Fruit fly (Drosophila melanogaster) whole organism, embryonic: ENCODE results near the gene CG13891.

Experiments
- Awh ChIP-seq: fragments of 200-800 bp; sonication (Bioruptor generic); IDR thresholded peaks from 2 replicates; pipeline ENCODE4, ENCODE4 v1.3.6; 2022; ENCODE audit warnings: missing biosample characterization, missing genetic modification characterization
- B-H1 ChIP-seq: fragments of 200-800 bp; sonication (Bioruptor generic); IDR thresholded peaks from 3 replicates; pipeline ENCODE4 v1.3.6; 2022; ENCODE audit warnings: missing biosample characterization, missing genetic modification characterization
- BEAF-32 ChIP-seq: fragments of 200-800 bp; sonication (Bioruptor generic); optimal IDR thresholded peaks from 3 replicates; lab custom pipeline; 2017; ENCODE audit warnings: missing biosample characterization, missing genetic modification characterization, mild to moderate bottlenecking, moderate library complexity, missing genetic modification reagents
- CG1024 ChIP-seq: fragments of 200-800 bp; sonication (Bioruptor generic); IDR thresholded peaks from 2 replicates; pipeline ENCODE4 v1.3.6; 2022; ENCODE audit warnings: missing biosample characterization, missing genetic modification characterization
- CG10267 ChIP-seq: fragments of 200-800 bp; sonication (Bioruptor generic); optimal IDR thresholded peaks from 2 replicates; lab custom pipeline; 2018; ENCODE audit warnings: missing biosample characterization, mild to moderate bottlenecking, missing genetic modification characterization, moderate library complexity
- CG11560 ChIP-seq: fragments of 200-800 bp; sonication (Bioruptor generic); IDR thresholded peaks from 3 replicates; pipeline ENCODE4 v1.3.6; 2022; ENCODE audit warnings: missing biosample characterization, missing genetic modification characterization
- CG11695 ChIP-seq: fragments of 200-800 bp; sonication (Bioruptor generic); IDR thresholded peaks from 3 replicates; pipeline ENCODE4 v1.3.6; 2022; ENCODE audit warnings: missing biosample characterization, missing genetic modification characterization
- CG12104 ChIP-seq: fragments of 200-800 bp; sonication (Bioruptor generic); optimal IDR thresholded peaks from 3 replicates; lab custom pipeline; 2016; ENCODE audit warnings: missing biosample characterization, missing genetic modification characterization
- CG14965 ChIP-seq: fragments of 200-800 bp; sonication (Bioruptor generic); optimal IDR thresholded peaks from 2 replicates; lab custom pipeline; 2016; ENCODE audit warnings: missing biosample characterization, missing genetic modification characterization, borderline replicate concordance
- CG15601 ChIP-seq: fragments of 200-800 bp; sonication (Bioruptor generic); optimal IDR thresholded peaks from 3 replicates; lab custom pipeline; 2019; ENCODE audit warnings: missing biosample characterization, mild to moderate bottlenecking, missing genetic modification characterization, moderate library complexity
- CG18011 ChIP-seq: fragments of 200-800 bp; sonication (Bioruptor generic); optimal IDR thresholded peaks from 2 replicates; lab custom pipeline; 2017; ENCODE audit warnings: missing biosample characterization, missing genetic modification characterization, mild to moderate bottlenecking, moderate library complexity, missing genotype
- CG18764 ChIP-seq: fragments of 200-800 bp; sonication (Bioruptor generic); optimal IDR thresholded peaks from 3 replicates; lab custom pipeline; 2016; ENCODE audit warnings: missing biosample characterization, missing genetic modification characterization
- CG3065 ChIP-seq: fragments of 200-800 bp; sonication (Bioruptor generic); optimal IDR thresholded peaks from 2 replicates; lab custom pipeline; 2016; ENCODE audit warnings: missing biosample characterization, missing genetic modification characterization
- CG32767 ChIP-seq: fragments of 200-800 bp; sonication (Bioruptor generic); IDR thresholded peaks from 2 replicates; pipeline ENCODE4 v1.3.6; 2022; ENCODE audit warnings: missing biosample characterization, missing genetic modification characterization
- CG34376 ChIP-seq: fragments of 200-800 bp; sonication (Bioruptor generic); optimal IDR thresholded peaks from 2 replicates; lab custom pipeline; 2018; ENCODE audit warnings: missing biosample characterization, mild to moderate bottlenecking, missing genetic modification characterization
- CG4282 ChIP-seq: fragments of 200-800 bp; sonication (Bioruptor generic); optimal IDR thresholded peaks from 2 replicates; lab custom pipeline; 2016; ENCODE audit warnings: missing biosample characterization, missing genetic modification characterization
- CG6254 ChIP-seq: fragments of 200-800 bp; sonication (Bioruptor generic); optimal IDR thresholded peaks from 3 replicates; lab custom pipeline; 2017; ENCODE audit warnings: mild to moderate bottlenecking, missing biosample characterization, missing genetic modification reagents, missing genetic modification characterization
- CG8281 ChIP-seq: fragments of 200-800 bp; sonication (Bioruptor generic); optimal IDR thresholded peaks from 2 replicates; lab custom pipeline; 2018; ENCODE audit warnings: missing biosample characterization, mild to moderate bottlenecking, missing genetic modification characterization, moderate library complexity
- CTCF ChIP-seq: fragments of 200-800 bp; sonication (Bioruptor generic); optimal IDR thresholded peaks from 2 replicates; lab custom pipeline; 2017; ENCODE audit warnings: missing biosample characterization, mild to moderate bottlenecking, missing genetic modification characterization, moderate library complexity
- CrebB ChIP-seq: fragments of 200-800 bp; sonication (Bioruptor generic); optimal IDR thresholded peaks from 3 replicates; lab custom pipeline; 2018; ENCODE audit warnings: missing biosample characterization, mild to moderate bottlenecking, missing genetic modification characterization
- Dek ChIP-seq: fragments of 200-800 bp; sonication (Bioruptor generic); optimal IDR thresholded peaks from 3 replicates; lab custom pipeline; 2019; ENCODE audit warnings: missing biosample characterization, mild to moderate bottlenecking, missing genetic modification characterization, moderate library complexity
- Doc2 ChIP-seq: fragments of 200-800 bp; sonication (Bioruptor generic); IDR thresholded peaks from 2 replicates; pipeline ENCODE4 v1.3.6; 2022; ENCODE audit warnings: missing biosample characterization, missing genetic modification characterization
- Doc3 ChIP-seq: fragments of 200-800 bp; sonication (Bioruptor generic); IDR thresholded peaks from 3 replicates; pipeline ENCODE4 v1.3.6; 2022; ENCODE audit warnings: missing biosample characterization, missing genetic modification characterization; ENCODE audit not compliant: partially characterized antibody
- Ets65A ChIP-seq: fragments of 200-800 bp; sonication (Bioruptor generic); peaks from one replicate; lab custom pipeline; 2016; ENCODE audit warnings: missing biosample characterization, missing genetic modification characterization
- Hr3 ChIP-seq: fragments of 200-800 bp; sonication (Bioruptor generic); optimal IDR thresholded peaks from 3 replicates; lab custom pipeline; 2016; ENCODE audit warnings: missing biosample characterization, missing genetic modification characterization
- Hr51 ChIP-seq, 2 experiments: fragments of 200-800 bp; sonication (Bioruptor generic); optimal IDR thresholded peaks; 2 replicates in 1 of 2; 3 replicates in 1 of 2; lab custom pipeline; 2016 to 2018; ENCODE audit warnings: missing biosample characterization in 2 of 2, missing genetic modification characterization in 2 of 2, mild to moderate bottlenecking in 1 of 2, moderate library complexity in 1 of 2
- Meics ChIP-seq: fragments of 200-800 bp; sonication (Bioruptor generic); optimal IDR thresholded peaks from 2 replicates; lab custom pipeline; 2017; ENCODE audit warnings: missing biosample characterization, mild to moderate bottlenecking, missing genetic modification characterization
- Mrtf ChIP-seq: fragments of 200-800 bp; sonication (Bioruptor generic); IDR thresholded peaks from 3 replicates; pipeline ENCODE4 v1.3.6; 2022; ENCODE audit warnings: missing biosample characterization, missing genetic modification characterization
- NC2α ChIP-seq: fragments of 200-800 bp; sonication (Bioruptor generic); optimal IDR thresholded peaks from 2 replicates; lab custom pipeline; 2016; ENCODE audit warnings: missing biosample characterization, missing genetic modification characterization
- Sox100B ChIP-seq: fragments of 200-800 bp; sonication (Bioruptor generic); optimal IDR thresholded peaks from 3 replicates; lab custom pipeline; 2018; ENCODE audit warnings: missing biosample characterization, mild to moderate bottlenecking, missing genetic modification characterization
- Tbp ChIP-seq: fragments of >200 bp; optimal IDR thresholded peaks from 2 replicates; lab custom pipeline; 2018; ENCODE audit warnings: missing biosample characterization, missing genetic modification characterization
- bsh ChIP-seq, 2 experiments: fragments of 200-800 bp; sonication (Bioruptor generic); optimal IDR thresholded peaks; 2 replicates each; lab custom pipeline; 2017 to 2018; ENCODE audit warnings: mild to moderate bottlenecking in 2 of 2, missing biosample characterization in 2 of 2, missing genetic modification characterization in 2 of 2, moderate library complexity in 1 of 2
- dan ChIP-seq: fragments of 200-800 bp; sonication (Bioruptor generic); IDR thresholded peaks from 2 replicates; pipeline ENCODE4 v1.3.6; 2022; ENCODE audit warnings: missing biosample characterization, missing genetic modification characterization
- dm ChIP-seq: fragments of 200-800 bp; sonication (Bioruptor generic); optimal IDR thresholded peaks from 3 replicates; lab custom pipeline; 2016; ENCODE audit warnings: missing biosample characterization, missing genetic modification characterization
- fd96Cb ChIP-seq: fragments of 200-800 bp; sonication (Bioruptor generic); optimal IDR thresholded peaks from 2 replicates; lab custom pipeline; 2018; ENCODE audit warnings: missing biosample characterization, mild to moderate bottlenecking, missing genetic modification characterization, moderate library complexity
- her ChIP-seq: fragments of 200-800 bp; sonication (Bioruptor generic); optimal IDR thresholded peaks from 2 replicates; lab custom pipeline; 2016; ENCODE audit warnings: missing biosample characterization, missing genetic modification characterization
- lab ChIP-seq: fragments of 200-800 bp; sonication (Bioruptor generic); optimal IDR thresholded peaks from 3 replicates; lab custom pipeline; 2017; ENCODE audit warnings: missing biosample characterization, missing genetic modification characterization, mild to moderate bottlenecking, moderate library complexity, missing genetic modification reagents
- lov ChIP-seq, 2 experiments: fragments of 200-800 bp in 1 of 2; fragments of >200 bp in 1 of 2; sonication (Bioruptor generic) in 1 of 2; IDR thresholded peaks in 1 of 2; optimal IDR thresholded peaks in 1 of 2; 2 replicates in 1 of 2; 3 replicates in 1 of 2; pipeline versions ENCODE4 v1.3.6 to Lab custom; 2017 to 2022; ENCODE audit warnings: missing biosample characterization in 1 of 2, missing genetic modification characterization in 1 of 2
- nmo ChIP-seq: fragments of 200-800 bp; sonication (Bioruptor generic); optimal IDR thresholded peaks from 2 replicates; lab custom pipeline; 2018; ENCODE audit warnings: missing biosample characterization, mild to moderate bottlenecking, missing genetic modification characterization, moderate library complexity
- pho ChIP-seq: fragments of 200-800 bp; sonication (Bioruptor generic); optimal IDR thresholded peaks from 2 replicates; lab custom pipeline; 2016; ENCODE audit warnings: missing biosample characterization, missing genetic modification characterization
- psq ChIP-seq: fragments of 200-800 bp; sonication (Bioruptor generic); optimal IDR thresholded peaks from 2 replicates; lab custom pipeline; 2017; ENCODE audit warnings: missing biosample characterization, missing genetic modification characterization
- run ChIP-seq: fragments of 200-800 bp; sonication (Bioruptor generic); optimal IDR thresholded peaks from 3 replicates; lab custom pipeline; 2018; ENCODE audit warnings: missing biosample characterization, mild to moderate bottlenecking, missing genetic modification characterization
- sug ChIP-seq: fragments of 200-800 bp; optimal IDR thresholded peaks from 2 replicates; lab custom pipeline; 2019; ENCODE audit warnings: missing biosample characterization, mild to moderate bottlenecking, missing genetic modification characterization, moderate library complexity
- trem ChIP-seq: fragments of 200-800 bp; optimal IDR thresholded peaks from 3 replicates; lab custom pipeline; 2019; ENCODE audit warnings: missing biosample characterization, mild to moderate bottlenecking, missing genetic modification characterization, moderate library complexity

Gene CG13891

dm6 chr3L:390194-390593 is 43.5 kb downstream of the CG13891 start (continued):
- TF ChIP-seq Sox100B (GFP tag; lab: Kevin White, UChicago) (no peak), CG11695 (no peak), CTCF (GFP tag; lab: Kevin White, UChicago) (no peak), sug (tag; lab: Kevin White, UChicago) (no peak), Doc3 (GFP tag; lab: Robert Waterston, UW) (peak; percentile 59; the same call in 2 of the 3 replicates), pho (GFP tag; lab: Kevin White, UChicago) (no peak), run (tag; lab: Kevin White, UChicago) (no peak), CG14965 (no peak), CG15601 (tag; lab: Kevin White, UChicago) (no peak), CG32767 (GFP tag; lab: Robert Waterston, UW) (no peak), BEAF-32 (peak; percentile 39), Mrtf (GFP tag; lab: Robert Waterston, UW) (no peak), Dek (tag; lab: Kevin White, UChicago) (no peak), CrebB (tag; lab: Kevin White, UChicago) (no peak), dm (no peak), Meics (GFP tag; lab: Kevin White, UChicago) (no peak), CG1024 (no peak), CG11560 (tag; lab: Robert Waterston, UW) (no peak), lov (optimal IDR thresholded peaks at IDR 0.05; lab: Kevin White, UChicago) (no peak), lov (GFP tag; IDR thresholded peaks at IDR 0.05; lab: Robert Waterston, UW) (no peak), CG18764 (no peak), CG8281 (tag; lab: Kevin White, UChicago) (no peak), CG12104 (GFP tag; lab: Kevin White, UChicago) (no peak), dan (GFP tag; lab: Robert Waterston, UW) (no peak), bsh (GFP tag; optimal IDR thresholded peaks at IDR 0.05; lab: Kevin White, UChicago) (no peak), Tbp (no peak), CG18011 (GFP tag; lab: Kevin White, UChicago) (no peak), Hr51 (GFP tag; optimal IDR thresholded peaks at IDR 0.05; lab: Kevin White, UChicago) (no peak), CG6254 (GFP tag; lab: Kevin White, UChicago) (no peak), NC2α (GFP tag; lab: Kevin White, UChicago) (no peak), nmo (no peak), her (no peak), CG4282 (GFP tag; lab: Kevin White, UChicago) (no peak), CG34376 (no peak), Doc2 (GFP tag; lab: Robert Waterston, UW) (no peak), B-H1 (no peak), CG3065 (GFP tag; lab: Kevin White, UChicago) (no peak), psq (GFP tag; lab: Kevin White, UChicago) (no peak), Hr3 (GFP tag; lab: Kevin White, UChicago) (no peak), Awh (GFP tag; lab: Robert Waterston, UW) (0 out of 2 replicates have a peak, but pooled peaks have one; percentile 14), CG10267 (tag; lab: Kevin White, UChicago) (no peak), trem (no peak), fd96Cb (tag; lab: Kevin White, UChicago) (no peak)

- TF ChIP-seq bsh (GFP tag; optimal IDR thresholded peaks at IDR 0.05; lab: Kevin White, UChicago) (peak in 1 of 2 experiments; percentile 1), Ets65A (GFP tag; lab: Kevin White, UChicago) (peak; percentile 75), lab (GFP tag; lab: Kevin White, UChicago) (no peak)
- TF ChIP-seq, all 482 proteins: peak for 2
Observed at dm6 chr3L:388094-388493, 45.6 kb downstream of the CG13891 start.
